3 fruit fly cellular contexts compared by ENCODE assay signal in genomic region chr3R:4666014-4666652, dm6.
TF ChIP-seq lines count a peak whose summit lies in the region.

No protein-coding gene starts in this region.

- TF ChIP-seq CTCF in whole organism, embryonic (GFP tag; optimal IDR thresholded peaks at IDR 0.05; lab: Kevin White, UChicago), result no peak

TF ChIP-seq in whole organism, adult, 20 proteins besides CTCF, POLR2A, EP300 and RAD21:
- TF ChIP-seq Crg-1 (GFP tag; optimal IDR thresholded peaks at IDR 0.05; lab: Kevin White, UChicago), result no peak
- TF ChIP-seq CG12768 (GFP tag; optimal IDR thresholded peaks at IDR 0.05; lab: Kevin White, UChicago), result no peak
- TF ChIP-seq cnc (optimal IDR thresholded peaks at IDR 0.05; lab: Kevin White, UChicago), result no peak
- no peak for TF ChIP-seq tj (GFP tag; optimal IDR thresholded peaks at IDR 0.05; lab: Kevin White, UChicago)
- TF ChIP-seq kay (GFP tag; lab: Kevin White, UChicago; ENCODE audit: borderline replicate concordance), result peak; percentile 66

TF ChIP-seq in whole organism, embryonic, 481 proteins besides CTCF, POLR2A, EP300 and RAD21:
- TF ChIP-seq mld (GFP tag; IDR thresholded peaks at IDR 0.05; lab: Robert Waterston, UW; ENCODE audit: partially characterized antibody), result peak; percentile 75
- no peak for TF ChIP-seq ftz-f1 (GFP tag; optimal IDR thresholded peaks at IDR 0.05; lab: Kevin White, UChicago)
- TF ChIP-seq hb (GFP tag; IDR thresholded peaks at IDR 0.05; lab: Robert Waterston, UW; ENCODE audit: partially characterized antibody), result peak; percentile 64; the same call in 1 of the 3 replicates
- TF ChIP-seq nerfin-2 (GFP tag; IDR thresholded peaks at IDR 0.05; lab: Robert Waterston, UW; ENCODE audit: partially characterized antibody), result peak; percentile 72
- TF ChIP-seq HLH4C (GFP tag; IDR thresholded peaks at IDR 0.05; lab: Robert Waterston, UW; ENCODE audit: partially characterized antibody), result peak; percentile 61; the same call in 2 of the 3 replicates
- TF ChIP-seq CG6791 (GFP tag; IDR thresholded peaks at IDR 0.05; lab: Robert Waterston, UW; ENCODE audit: partially characterized antibody), result peak; percentile 80; the same call in 2 of the 3 replicates
- TF ChIP-seq vnd (GFP tag; IDR thresholded peaks at IDR 0.05; lab: Robert Waterston, UW; ENCODE audit: partially characterized antibody), result peak; percentile 60
- peak; percentile 78 for TF ChIP-seq ato (GFP tag; IDR thresholded peaks at IDR 0.05; lab: Robert Waterston, UW; ENCODE audit: partially characterized antibody)
- peak; percentile 84 for TF ChIP-seq tna (GFP tag; IDR thresholded peaks at IDR 0.05; lab: Robert Waterston, UW; ENCODE audit: partially characterized antibody)
- peak; percentile 54; the same call in 1 of the 2 replicates for TF ChIP-seq Bgb (GFP tag; IDR thresholded peaks at IDR 0.05; lab: Robert Waterston, UW; ENCODE audit: partially characterized antibody)
- TF ChIP-seq CG7963 (GFP tag; IDR thresholded peaks at IDR 0.05; lab: Robert Waterston, UW; ENCODE audit: partially characterized antibody), result 0 out of 3 replicates have a peak, but pooled peaks have one; percentile 25
- TF ChIP-seq cas (GFP tag; IDR thresholded peaks at IDR 0.05; lab: Robert Waterston, UW), result no peak
- peak; percentile 32; the same call in 1 of the 2 replicates for TF ChIP-seq sna (GFP tag; IDR thresholded peaks at IDR 0.05; lab: Robert Waterston, UW; ENCODE audit: partially characterized antibody)
- no peak for TF ChIP-seq zen2 (GFP tag; IDR thresholded peaks at IDR 0.05; lab: Robert Waterston, UW; ENCODE audit: partially characterized antibody)
- peak; percentile 49 for TF ChIP-seq Scr (GFP tag; IDR thresholded peaks at IDR 0.05; lab: Robert Waterston, UW; ENCODE audit: partially characterized antibody)
- TF ChIP-seq inv (GFP tag; IDR thresholded peaks at IDR 0.05; lab: Robert Waterston, UW; ENCODE audit: partially characterized antibody), result peak; percentile 30; the same call in 1 of the 2 replicates
- TF ChIP-seq CG16813 (GFP tag; IDR thresholded peaks at IDR 0.05; lab: Robert Waterston, UW; ENCODE audit: partially characterized antibody), result peak; percentile 47; the same call in 1 of the 3 replicates
- peak; percentile 55 for TF ChIP-seq sens (GFP tag; lab: Kevin White, UChicago)
- no peak for TF ChIP-seq CG7556 (GFP tag; optimal IDR thresholded peaks at IDR 0.05; lab: Kevin White, UChicago)
- no peak for TF ChIP-seq CG2116 (GFP tag; optimal IDR thresholded peaks at IDR 0.05; lab: Kevin White, UChicago)
- TF ChIP-seq CG9932 (GFP tag; IDR thresholded peaks at IDR 0.05; lab: Robert Waterston, UW), result no peak
- TF ChIP-seq pum (GFP tag; optimal IDR thresholded peaks at IDR 0.05; lab: Kevin White, UChicago), result no peak
- TF ChIP-seq CG14860 (GFP tag; IDR thresholded peaks at IDR 0.05; lab: Robert Waterston, UW; ENCODE audit: partially characterized antibody), result peak; percentile 63
- TF ChIP-seq Rfx (GFP tag; IDR thresholded peaks at IDR 0.05; lab: Robert Waterston, UW), result no peak

TF ChIP-seq in whole organism, prepupa, 60 proteins besides CTCF, POLR2A, EP300 and RAD21:
- TF ChIP-seq Eip78C (GFP tag; lab: Kevin White, UChicago) (peak; percentile 22), cyc (GFP tag; optimal IDR thresholded peaks at IDR 0.05; lab: Kevin White, UChicago) (no peak)
